Worm (Caenorhabditis elegans) whole organism, young adult: ENCODE measurements around the gene T05G5.4.

Experiments used
- B0035.1 ChIP-seq: sonication (generic microtip); optimal IDR thresholded peaks from 2 replicates; lab custom pipeline; 2016; ENCODE audit warnings: missing genetic modification characterization, mild to moderate bottlenecking, missing compliant biosample characterization, missing genotype, missing genetic modification reagents
- D2030.7 ChIP-seq: fragments of 200-800 bp; sonication (Bioruptor generic); IDR thresholded peaks from 2 replicates; pipeline ENCODE4 v1.3.6; 2022; ENCODE audit warnings: missing genetic modification reagents, missing genetic modification characterization, missing compliant biosample characterization
- F10E7.11 ChIP-seq: sonication (generic microtip); optimal IDR thresholded peaks from 2 replicates; lab custom pipeline; 2017; ENCODE audit warnings: mild to moderate bottlenecking, missing genetic modification characterization, moderate library complexity, missing compliant biosample characterization
- F23B12.7 ChIP-seq: sonication (generic microtip); optimal IDR thresholded peaks from 2 replicates; lab custom pipeline; 2017; ENCODE audit warnings: missing genetic modification characterization, mild to moderate bottlenecking, missing compliant biosample characterization, antibody characterized with exemption, moderate library complexity; ENCODE audit not compliant: insufficient read depth
- F39B2.1 ChIP-seq: fragments of 200-800 bp; sonication (Bioruptor generic); IDR thresholded peaks from 2 replicates; pipeline ENCODE4 v1.3.6; 2022; ENCODE audit warnings: missing genetic modification reagents, missing genetic modification characterization, missing compliant biosample characterization
- F52B5.7 ChIP-seq: sonication (generic microtip); optimal IDR thresholded peaks from 2 replicates; lab custom pipeline; 2016; ENCODE audit warnings: mild to moderate bottlenecking, missing genetic modification characterization, missing compliant biosample characterization
- F55B11.4 ChIP-seq: sonication (generic microtip); optimal IDR thresholded peaks from 2 replicates; lab custom pipeline; 2016; ENCODE audit warnings: missing compliant biosample characterization, missing genetic modification characterization, borderline replicate concordance; ENCODE audit not compliant: insufficient read depth
- F57C9.4 ChIP-seq: sonication (generic microtip); optimal IDR thresholded peaks from 2 replicates; lab custom pipeline; 2017; ENCODE audit warnings: mild to moderate bottlenecking, missing genetic modification characterization, missing compliant biosample characterization
- Y56A3A.18 ChIP-seq: fragments of 200-800 bp; sonication (Bioruptor generic); IDR thresholded peaks from 2 replicates; pipeline ENCODE4 v1.3.6; 2022; ENCODE audit warnings: missing genetic modification reagents, missing genetic modification characterization, missing compliant biosample characterization
- Y79H2A.3 ChIP-seq: fragments of 200-800 bp; sonication (Bioruptor generic); conservative IDR thresholded peaks from 2 replicates; pipeline ENCODE4 v1.3.6; 2022; ENCODE audit warnings: missing genetic modification reagents, missing genetic modification characterization, missing compliant biosample characterization
- Y95B8A.8 ChIP-seq: fragments of 200-800 bp; sonication (Bioruptor generic); IDR thresholded peaks from 2 replicates; pipeline ENCODE4 v1.3.6; 2022; ENCODE audit warnings: missing genetic modification reagents, missing genetic modification characterization, missing compliant biosample characterization
- atf-7 ChIP-seq: sonication (generic microtip); optimal IDR thresholded peaks from 2 replicates; lab custom pipeline; 2017; ENCODE audit warnings: mild to moderate bottlenecking, missing genetic modification characterization, missing compliant biosample characterization
- attf-3 ChIP-seq: fragments of 200-800 bp; sonication (Bioruptor generic); conservative IDR thresholded peaks from 2 replicates; pipeline ENCODE4 v1.3.6; 2022; ENCODE audit warnings: missing genetic modification reagents, missing genetic modification characterization, missing compliant biosample characterization
- attf-5 ChIP-seq: fragments of 200-800 bp; sonication (Bioruptor generic); optimal IDR thresholded peaks from 2 replicates; lab custom pipeline; 2018; ENCODE audit warnings: mild to moderate bottlenecking, missing genetic modification characterization, missing compliant biosample characterization
- attf-6 ChIP-seq: fragments of 200-800 bp; sonication (Bioruptor generic); IDR thresholded peaks from 2 replicates; pipeline ENCODE4 v1.3.6; 2022; ENCODE audit warnings: missing genetic modification reagents, missing genetic modification characterization, missing compliant biosample characterization
- bed-2 ChIP-seq: fragments of 200-800 bp; sonication (Bioruptor generic); IDR thresholded peaks from 2 replicates; pipeline ENCODE4 v1.3.6; 2022; ENCODE audit warnings: missing genetic modification reagents, missing genetic modification characterization, missing compliant biosample characterization
- cebp-2 ChIP-seq: fragments of 200-800 bp; sonication (Bioruptor generic); IDR thresholded peaks from 2 replicates; pipeline ENCODE4 v1.3.6; 2022; ENCODE audit warnings: missing genetic modification characterization, missing compliant biosample characterization
- ceh-40 ChIP-seq: fragments of 200-800 bp; sonication (Bioruptor generic); IDR thresholded peaks from 2 replicates; pipeline ENCODE4 v1.3.6; 2022; ENCODE audit warnings: missing genetic modification characterization, missing compliant biosample characterization
- ceh-58 ChIP-seq: fragments of 200-800 bp; sonication (Bioruptor generic); IDR thresholded peaks from 2 replicates; pipeline ENCODE4 v1.3.6; 2022; ENCODE audit warnings: missing genetic modification characterization, missing compliant biosample characterization
- die-1 ChIP-seq: sonication (generic microtip); optimal IDR thresholded peaks from 2 replicates; lab custom pipeline; 2016; ENCODE audit warnings: missing genotype, mild to moderate bottlenecking, missing genetic modification characterization, missing compliant biosample characterization
- dpff-1 ChIP-seq: sonication (generic microtip); optimal IDR thresholded peaks from 2 replicates; lab custom pipeline; 2017; ENCODE audit warnings: mild to moderate bottlenecking, missing genetic modification characterization, missing compliant biosample characterization
- dpl-1 ChIP-seq: fragments of 150-350 bp; optimal IDR thresholded peaks from 2 replicates; lab custom pipeline; 2014; ENCODE audit warnings: missing biosample characterization, missing genetic modification reagents, missing genetic modification characterization
- egl-18 ChIP-seq: fragments of 200-800 bp; sonication (Bioruptor generic); IDR thresholded peaks from 2 replicates; pipeline ENCODE4 v1.3.6; 2022; ENCODE audit warnings: missing genetic modification reagents, missing genetic modification characterization, missing compliant biosample characterization
- ekl-4 ChIP-seq: fragments of 200-800 bp; sonication (Bioruptor generic); IDR thresholded peaks from 2 replicates; pipeline ENCODE4 v1.3.6; 2022; ENCODE audit warnings: missing genetic modification reagents, missing genetic modification characterization, missing compliant biosample characterization
- him-1 ChIP-seq: sonication (generic microtip); optimal IDR thresholded peaks from 2 replicates; lab custom pipeline; 2016; ENCODE audit warnings: missing genotype, missing genetic modification reagents, missing genetic modification characterization, missing compliant biosample characterization
- hmg-20 ChIP-seq: fragments of 200-800 bp; sonication (Bioruptor generic); IDR thresholded peaks from 2 replicates; pipeline ENCODE4 v1.3.6; 2022; ENCODE audit warnings: missing genetic modification reagents, missing genetic modification characterization, missing compliant biosample characterization
- let-607 ChIP-seq, 2 experiments: fragments of 200-800 bp in 1 of 2; sonication (Bioruptor generic) in 1 of 2; sonication (generic microtip) in 1 of 2; optimal IDR thresholded peaks; 2 replicates each; lab custom pipeline; 2016 to 2018; ENCODE audit warnings: mild to moderate bottlenecking in 2 of 2, missing compliant biosample characterization in 2 of 2, missing genetic modification characterization in 2 of 2, moderate library complexity in 2 of 2, missing genotype in 1 of 2
- lin-40 ChIP-seq: sonication (generic microtip); optimal IDR thresholded peaks from 2 replicates; lab custom pipeline; 2016; ENCODE audit warnings: missing genetic modification characterization, mild to moderate bottlenecking, missing compliant biosample characterization, missing genotype, missing genetic modification reagents
- lsy-27 ChIP-seq: sonication (generic microtip); optimal IDR thresholded peaks from 2 replicates; lab custom pipeline; 2017; ENCODE audit warnings: missing genetic modification characterization, mild to moderate bottlenecking, missing compliant biosample characterization, antibody characterized with exemption, missing genotype, borderline replicate concordance; ENCODE audit not compliant: insufficient read depth
- madf-10 ChIP-seq: sonication (generic microtip); optimal IDR thresholded peaks from 2 replicates; lab custom pipeline; 2016; ENCODE audit warnings: mild to moderate bottlenecking, missing genetic modification characterization, missing compliant biosample characterization
- madf-3 ChIP-seq: fragments of 200-800 bp; sonication (Bioruptor generic); IDR thresholded peaks from 2 replicates; pipeline ENCODE4 v1.3.6; 2022; ENCODE audit warnings: missing genetic modification reagents, missing genetic modification characterization, missing compliant biosample characterization
- mcd-1 ChIP-seq: fragments of 200-800 bp; sonication (Bioruptor generic); IDR thresholded peaks from 2 replicates; pipeline ENCODE4 v1.3.6; 2022; ENCODE audit warnings: missing genetic modification reagents, missing genetic modification characterization, missing compliant biosample characterization
- mel-28 ChIP-seq: sonication (generic microtip); optimal IDR thresholded peaks from 2 replicates; lab custom pipeline; 2016; ENCODE audit warnings: borderline replicate concordance, mild to moderate bottlenecking, missing genetic modification characterization, missing compliant biosample characterization
- mxl-1 ChIP-seq: sonication (generic microtip); optimal IDR thresholded peaks from 2 replicates; lab custom pipeline; 2016; ENCODE audit warnings: missing genetic modification characterization, missing compliant biosample characterization
- nfyb-1 ChIP-seq: fragments of 200-800 bp; sonication (Bioruptor generic); IDR thresholded peaks from 2 replicates; pipeline ENCODE4 v1.3.6; 2022; ENCODE audit warnings: missing genetic modification reagents, missing genetic modification characterization, missing compliant biosample characterization
- repo-1 ChIP-seq: sonication (generic microtip); optimal IDR thresholded peaks from 2 replicates; lab custom pipeline; 2017; ENCODE audit warnings: mild to moderate bottlenecking, missing genetic modification characterization, missing compliant biosample characterization
- sea-2 ChIP-seq: fragments of 200-800 bp; sonication (Bioruptor generic); IDR thresholded peaks from 2 replicates; pipeline ENCODE4 v1.3.6; 2022; ENCODE audit warnings: missing genetic modification characterization, missing compliant biosample characterization
- snpc-1.1 ChIP-seq: sonication (generic microtip); optimal IDR thresholded peaks from 2 replicates; lab custom pipeline; 2017; ENCODE audit warnings: missing genetic modification characterization, mild to moderate bottlenecking, missing compliant biosample characterization, antibody characterized with exemption, moderate library complexity, missing genotype, missing genetic modification reagents; ENCODE audit not compliant: insufficient read depth
- snpc-4 ChIP-seq, 5 experiments: fragments of 150-350 bp in 1 of 5; sonication (generic microtip) in 4 of 5; optimal IDR thresholded peaks; 2 replicates each; lab custom pipeline; 2014 to 2018; ENCODE audit warnings: missing genetic modification characterization in 5 of 5, missing biosample characterization in 3 of 5, antibody characterized with exemption in 2 of 5, mild to moderate bottlenecking in 2 of 5, missing compliant biosample characterization in 2 of 5, missing genotype in 2 of 5, moderate library complexity in 2 of 5, missing genetic modification reagents in 1 of 5
- tlf-1 ChIP-seq: fragments of 200-800 bp; sonication (Bioruptor generic); optimal IDR thresholded peaks from 2 replicates; lab custom pipeline; 2018; ENCODE audit warnings: mild to moderate bottlenecking, missing genetic modification characterization, missing compliant biosample characterization
- unc-130 ChIP-seq: sonication (generic microtip); optimal IDR thresholded peaks from 2 replicates; lab custom pipeline; 2016; ENCODE audit warnings: missing genetic modification reagents, missing genetic modification characterization, missing compliant biosample characterization
- zfh-2 ChIP-seq: fragments of 200-800 bp; sonication (Bioruptor generic); conservative IDR thresholded peaks from 2 replicates; pipeline ENCODE4 v1.3.6; 2022; ENCODE audit warnings: missing genetic modification reagents, missing genetic modification characterization, missing compliant biosample characterization
- ztf-22 ChIP-seq: fragments of 200-800 bp; sonication (Bioruptor generic); optimal IDR thresholded peaks from 2 replicates; lab custom pipeline; 2018; ENCODE audit warnings: mild to moderate bottlenecking, missing genetic modification characterization, moderate library complexity, missing compliant biosample characterization
- ztf-28 ChIP-seq: fragments of 200-800 bp; sonication (Bioruptor generic); IDR thresholded peaks from 2 replicates; pipeline ENCODE4 v1.3.6; 2022; ENCODE audit warnings: missing genetic modification reagents, missing genetic modification characterization, missing compliant biosample characterization
- ztf-3 ChIP-seq: fragments of 200-800 bp; sonication (Bioruptor generic); optimal IDR thresholded peaks from 2 replicates; lab custom pipeline; 2018; ENCODE audit warnings: mild to moderate bottlenecking, missing genetic modification characterization, missing compliant biosample characterization
- ztf-6 ChIP-seq: fragments of 200-800 bp; sonication (Bioruptor generic); IDR thresholded peaks from 2 replicates; pipeline ENCODE4 v1.3.6; 2022; ENCODE audit warnings: missing genetic modification reagents, missing genetic modification characterization, missing compliant biosample characterization

The T05G5.4 gene

ce11 chrIII:9793592-9794417, 45.1 kb downstream of the T05G5.4 start, which contains the start of the genes R10E11.9 and mcm-6 (continued):
- TF ChIP-seq zfh-2 = no peak
- no peak for TF ChIP-seq madf-10 (tag; lab: Kevin White, UChicago)
- no peak for TF ChIP-seq ekl-4 (GFP tag; lab: Robert Waterston, UW)
- no peak for TF ChIP-seq F23B12.7 (tag; lab: Kevin White, UChicago)
- no peak for TF ChIP-seq atf-7 (tag; lab: Kevin White, UChicago)
- no peak for TF ChIP-seq ceh-58 (GFP tag; lab: Robert Waterston, UW)
- TF ChIP-seq lsy-27 = no peak
- TF ChIP-seq ztf-6 = no peak
- TF ChIP-seq F57C9.4 (tag; lab: Kevin White, UChicago) = no peak
- no peak for TF ChIP-seq egl-18 (GFP tag; lab: Robert Waterston, UW)
- no peak for TF ChIP-seq attf-6 (GFP tag; lab: Robert Waterston, UW)
- no peak for TF ChIP-seq lin-40 (tag; lab: Kevin White, UChicago)
- no peak for TF ChIP-seq nfyb-1 (GFP tag; lab: Robert Waterston, UW)
- no peak for TF ChIP-seq mel-28 (tag; lab: Kevin White, UChicago)
- TF ChIP-seq Y95B8A.8 = no peak
- peak; percentile 13; the same call in 1 of the 2 replicates for TF ChIP-seq mcd-1
- no peak for TF ChIP-seq snpc-1.1 (tag; lab: Kevin White, UChicago)
- peak; percentile 37 for TF ChIP-seq unc-130 (GFP tag; lab: Kevin White, UChicago)
- no peak for TF ChIP-seq bed-2 (GFP tag; lab: Robert Waterston, UW)
- peak; percentile 0 for TF ChIP-seq attf-5 (GFP tag; lab: Kevin White, UChicago)
- no peak for TF ChIP-seq F52B5.7 (tag; lab: Kevin White, UChicago)
- no peak for TF ChIP-seq ztf-22 (GFP tag; lab: Kevin White, UChicago)
- peak; percentile 52 for TF ChIP-seq him-1
- no peak for TF ChIP-seq hmg-20 (GFP tag; lab: Robert Waterston, UW)
- TF ChIP-seq ztf-3 (GFP tag; lab: Kevin White, UChicago) = no peak
- TF ChIP-seq attf-3 (GFP tag; lab: Robert Waterston, UW) = no peak
- TF ChIP-seq F39B2.1 (GFP tag; lab: Robert Waterston, UW) = no peak
- TF ChIP-seq ztf-28 (GFP tag; lab: Robert Waterston, UW) = no peak
- TF ChIP-seq tlf-1 (GFP tag; lab: Kevin White, UChicago) = peak; percentile 3
- TF ChIP-seq Y56A3A.18 = no peak
- no peak for TF ChIP-seq B0035.1
- TF ChIP-seq Y79H2A.3 = 0 out of 2 replicates have a peak, but pooled peaks have one; percentile 6
- no peak for TF ChIP-seq madf-3 (GFP tag; lab: Robert Waterston, UW)
- no peak for TF ChIP-seq dpff-1 (tag; lab: Kevin White, UChicago)
- TF ChIP-seq let-607 (tag; optimal IDR thresholded peaks at IDR 0.05; lab: Kevin White, UChicago) = no peak
- TF ChIP-seq F55B11.4 (tag; lab: Kevin White, UChicago) = no peak
- TF ChIP-seq mxl-1 = no peak
- no peak for TF ChIP-seq snpc-4 (GFP tag; optimal IDR thresholded peaks at IDR 0.05; lab: Kevin White, UChicago)
- peak in 1 of 4 experiments; percentile 4 for TF ChIP-seq snpc-4 (tag; optimal IDR thresholded peaks at IDR 0.05; lab: Kevin White, UChicago)
- peak; percentile 55 for TF ChIP-seq D2030.7 (GFP tag; lab: Robert Waterston, UW)
- TF ChIP-seq repo-1 (tag; lab: Kevin White, UChicago) = no peak
- no peak for TF ChIP-seq ceh-40 (GFP tag; lab: Robert Waterston, UW)
- peak; percentile 66 for TF ChIP-seq dpl-1 (GFP tag; lab: Kevin White, UChicago)
- TF ChIP-seq sea-2 = no peak
- TF ChIP-seq cebp-2 (GFP tag; lab: Robert Waterston, UW) = no peak
- TF ChIP-seq die-1 = no peak
- TF ChIP-seq F10E7.11 (tag; lab: Kevin White, UChicago) = no peak
